Worm (Caenorhabditis elegans) whole organism, L4 larva: ENCODE results near the gene srx-58.
"Not testable (repeated sequence)": the region's sequence is repeated elsewhere in the genome, so short reads cannot be mapped to it uniquely, and the experiment has no call there.

ENCODE experiments used
- F26F4.8 ChIP-seq: fragments of 200-800 bp; sonication (Bioruptor generic); conservative IDR thresholded peaks from 2 replicates; pipeline ENCODE4 v1.3.6; 2022; ENCODE audit warnings: missing genetic modification characterization, missing compliant biosample characterization
- F44E2.7 ChIP-seq: fragments of 200-800 bp; sonication (Bioruptor generic); IDR thresholded peaks from 2 replicates; pipeline ENCODE4 v2.1.2; 2022; ENCODE audit warnings: missing genetic modification characterization, missing compliant biosample characterization
- Y105C5A.15 ChIP-seq: fragments of 200-800 bp; sonication (Bioruptor generic); IDR thresholded peaks from 2 replicates; pipeline ENCODE4 v1.3.6; 2022; ENCODE audit warnings: missing genetic modification characterization, missing compliant biosample characterization
- Y48G9A.11 ChIP-seq: fragments of 200-800 bp; sonication (Bioruptor generic); IDR thresholded peaks from 2 replicates; pipeline ENCODE4 v1.3.6; 2022; ENCODE audit warnings: missing genetic modification reagents, missing genetic modification characterization, missing compliant biosample characterization
- Y75B8A.6 ChIP-seq: fragments of 200-800 bp; sonication (Bioruptor generic); IDR thresholded peaks from 2 replicates; pipeline ENCODE4 v1.3.6; 2022; ENCODE audit warnings: missing genetic modification reagents, missing genetic modification characterization, missing compliant biosample characterization
- aly-2 ChIP-seq: sonication (generic microtip); optimal IDR thresholded peaks from 2 replicates; lab custom pipeline; 2018; ENCODE audit warnings: missing biosample characterization, missing genetic modification characterization
- arid-1 ChIP-seq: fragments of 200-800 bp; sonication (Bioruptor generic); conservative IDR thresholded peaks from 2 replicates; pipeline ENCODE4 v1.3.6; 2022; ENCODE audit warnings: missing genetic modification reagents, missing genetic modification characterization, missing compliant biosample characterization
- ceh-62 ChIP-seq: sonication (generic microtip); optimal IDR thresholded peaks from 2 replicates; lab custom pipeline; 2017; ENCODE audit warnings: missing biosample characterization, missing genetic modification characterization
- ctbp-1 ChIP-seq: fragments of 200-800 bp; sonication (Bioruptor generic); IDR thresholded peaks from 2 replicates; pipeline ENCODE4 v1.3.6; 2022; ENCODE audit warnings: missing genetic modification reagents, missing genetic modification characterization, missing compliant biosample characterization
- daf-16 ChIP-seq, 3 experiments: sonication (generic microtip); optimal IDR thresholded peaks; 2 replicates each; lab custom pipeline; 2016 to 2017; ENCODE audit warnings: missing genetic modification characterization in 3 of 3, missing genetic modification reagents in 3 of 3, mild to moderate bottlenecking in 2 of 3, missing compliant biosample characterization in 2 of 3, missing biosample characterization in 1 of 3, moderate library complexity in 1 of 3
- dmd-6 ChIP-seq: fragments of 200-800 bp; sonication (Bioruptor generic); IDR thresholded peaks from 2 replicates; pipeline ENCODE4 v1.3.6; 2022; ENCODE audit warnings: missing genetic modification reagents, missing genetic modification characterization, missing compliant biosample characterization
- dmd-9 ChIP-seq: fragments of 200-800 bp; sonication (Bioruptor generic); IDR thresholded peaks from 2 replicates; pipeline ENCODE4 v1.3.6; 2022; ENCODE audit warnings: missing genetic modification reagents, missing genetic modification characterization, missing compliant biosample characterization
- dve-1 ChIP-seq: sonication (generic microtip); optimal IDR thresholded peaks from 2 replicates; lab custom pipeline; 2017; ENCODE audit warnings: antibody characterized with exemption, mild to moderate bottlenecking, missing genetic modification characterization, missing compliant biosample characterization; ENCODE audit not compliant: insufficient read depth
- egl-43 ChIP-seq: fragments of 200-800 bp; sonication (Bioruptor generic); IDR thresholded peaks from 2 replicates; pipeline ENCODE4 v1.3.6; 2022; ENCODE audit warnings: missing genetic modification reagents, missing genetic modification characterization, missing compliant biosample characterization
- fkh-10 ChIP-seq: fragments of 150-350 bp; optimal IDR thresholded peaks from 2 replicates; lab custom pipeline; 2014; ENCODE audit warnings: missing biosample characterization, missing genetic modification reagents, missing genetic modification characterization
- hlh-11 ChIP-seq: fragments of 200-800 bp; sonication (Bioruptor generic); optimal IDR thresholded peaks from 2 replicates; lab custom pipeline; 2018; ENCODE audit warnings: mild to moderate bottlenecking, missing genetic modification characterization, missing compliant biosample characterization
- lim-7 ChIP-seq: fragments of 200-800 bp; sonication (Bioruptor generic); IDR thresholded peaks from 2 replicates; pipeline ENCODE4 v1.3.6; 2022; ENCODE audit warnings: missing genetic modification characterization, missing compliant biosample characterization
- lin-1 ChIP-seq: fragments of 200-800 bp; sonication (Bioruptor generic); IDR thresholded peaks from 2 replicates; pipeline ENCODE4 v1.3.6; 2022; ENCODE audit warnings: missing genetic modification reagents, missing genetic modification characterization, missing compliant biosample characterization
- madf-5 ChIP-seq, 2 experiments: fragments of 200-800 bp; sonication (Bioruptor generic); IDR thresholded peaks; 2 replicates each; pipeline ENCODE4 v1.3.6; 2022; ENCODE audit warnings: missing compliant biosample characterization in 2 of 2, missing genetic modification characterization in 2 of 2
- mdl-1 ChIP-seq, 2 experiments: fragments of 150-350 bp in 1 of 2; sonication (generic microtip) in 1 of 2; optimal IDR thresholded peaks; 2 replicates each; lab custom pipeline; 2014 to 2017; ENCODE audit warnings: missing biosample characterization in 2 of 2, missing genetic modification characterization in 2 of 2
- mdt-29 ChIP-seq: fragments of 200-800 bp; sonication (Bioruptor generic); IDR thresholded peaks from 2 replicates; pipeline ENCODE4 v1.3.6; 2022; ENCODE audit warnings: missing genetic modification reagents, missing genetic modification characterization, missing compliant biosample characterization
- nhr-10 ChIP-seq: fragments of 150-350 bp; optimal IDR thresholded peaks from 2 replicates; lab custom pipeline; 2014; ENCODE audit warnings: missing biosample characterization, missing genetic modification characterization
- nhr-111 ChIP-seq: fragments of 200-800 bp; sonication (Bioruptor generic); optimal IDR thresholded peaks from 2 replicates; lab custom pipeline; 2018; ENCODE audit warnings: mild to moderate bottlenecking, missing genetic modification characterization, missing compliant biosample characterization
- nhr-28 ChIP-seq: fragments of 150-350 bp; optimal IDR thresholded peaks from 2 replicates; lab custom pipeline; 2014; ENCODE audit warnings: missing biosample characterization, missing genetic modification characterization
- nhr-48 ChIP-seq: sonication (generic microtip); optimal IDR thresholded peaks from 2 replicates; lab custom pipeline; 2016; ENCODE audit warnings: mild to moderate bottlenecking, missing genetic modification characterization, missing compliant biosample characterization
- nhr-77 ChIP-seq: fragments of 150-350 bp; optimal IDR thresholded peaks from 2 replicates; lab custom pipeline; 2014; ENCODE audit warnings: missing biosample characterization, missing genetic modification characterization
- pha-4 ChIP-seq, 2 experiments: fragments of 150-350 bp in 1 of 2; fragments of 200-800 bp in 1 of 2; sonication (Bioruptor generic) in 1 of 2; IDR thresholded peaks in 1 of 2; optimal IDR thresholded peaks in 1 of 2; 2 replicates each; pipeline versions ENCODE4 v1.3.6 to Lab custom; 2014 to 2022; ENCODE audit warnings: missing genetic modification characterization in 2 of 2, missing genetic modification reagents in 2 of 2, missing biosample characterization in 1 of 2, missing compliant biosample characterization in 1 of 2
- php-3 ChIP-seq: fragments of 200-800 bp; sonication (Bioruptor generic); IDR thresholded peaks from 2 replicates; pipeline ENCODE4 v1.3.6; 2022; ENCODE audit warnings: missing genetic modification reagents, missing genetic modification characterization, missing compliant biosample characterization
- pqm-1 ChIP-seq: sonication (generic microtip); optimal IDR thresholded peaks from 2 replicates; lab custom pipeline; 2017; ENCODE audit warnings: missing biosample characterization, missing genetic modification characterization
- set-16 ChIP-seq: fragments of 200-800 bp; sonication (Bioruptor generic); IDR thresholded peaks from 2 replicates; pipeline ENCODE4 v1.3.6; 2022; ENCODE audit warnings: missing genetic modification reagents, missing genetic modification characterization, missing compliant biosample characterization
- snpc-1.2 ChIP-seq: fragments of 200-800 bp; sonication (Bioruptor generic); IDR thresholded peaks from 2 replicates; pipeline ENCODE4 v1.3.6; 2022; ENCODE audit warnings: missing genetic modification reagents, missing genetic modification characterization, missing compliant biosample characterization
- spr-1 ChIP-seq: sonication (generic microtip); optimal IDR thresholded peaks from 2 replicates; lab custom pipeline; 2016; ENCODE audit warnings: mild to moderate bottlenecking, missing genetic modification characterization, missing compliant biosample characterization
- tra-1 ChIP-seq: fragments of 200-800 bp; sonication (Bioruptor generic); IDR thresholded peaks from 2 replicates; pipeline ENCODE4 v1.3.6; 2022; ENCODE audit warnings: missing genetic modification reagents, missing genetic modification characterization, missing compliant biosample characterization
- vab-7 ChIP-seq: fragments of 200-800 bp; sonication (Bioruptor generic); IDR thresholded peaks from 2 replicates; pipeline ENCODE4 v1.3.6; 2022; ENCODE audit warnings: missing genetic modification reagents, missing genetic modification characterization, missing compliant biosample characterization
- zag-1 ChIP-seq: fragments of 150-350 bp; optimal IDR thresholded peaks from 2 replicates; lab custom pipeline; 2014; ENCODE audit warnings: missing biosample characterization, missing genetic modification characterization

srx-58 gene

ce11 chrV:15318638-15319037, 33.8 kb upstream of the srx-58 start, which contains the start of gene nhr-291:
Gene nhr-291 (plus strand): TSS chrV:15318961.
- TF ChIP-seq F26F4.8 = no peak
- TF ChIP-seq php-3 (GFP tag; lab: Robert Waterston, UW) = no peak
- TF ChIP-seq lin-1 (GFP tag; lab: Robert Waterston, UW) = peak; percentile 85
- TF ChIP-seq hlh-11 (tag; lab: Kevin White, UChicago) = peak; percentile 77
- TF ChIP-seq nhr-28 (tag; lab: Kevin White, UChicago) = peak; percentile 96
- peak; percentile 98 for TF ChIP-seq pqm-1 (tag; lab: Kevin White, UChicago)
- TF ChIP-seq aly-2 (tag; lab: Kevin White, UChicago) = no peak
- no peak for TF ChIP-seq spr-1
- TF ChIP-seq mdl-1 (tag; optimal IDR thresholded peaks at IDR 0.05; lab: Kevin White, UChicago) = peak in 1 of 2 experiments; percentile 30
- TF ChIP-seq egl-43 = no peak
- TF ChIP-seq zag-1 = no peak
- TF ChIP-seq dmd-9 (GFP tag; lab: Robert Waterston, UW) = no peak
- TF ChIP-seq nhr-111 (GFP tag; lab: Kevin White, UChicago) = no peak
- peak; percentile 96 for TF ChIP-seq nhr-77 (tag; lab: Kevin White, UChicago)
- peak in 1 of 2 experiments; percentile 2 for TF ChIP-seq daf-16 (GFP tag; optimal IDR thresholded peaks at IDR 0.05; lab: Kevin White, UChicago)
- TF ChIP-seq daf-16 (tag; optimal IDR thresholded peaks at IDR 0.05; lab: Kevin White, UChicago) = peak; percentile 97
- no peak for TF ChIP-seq ceh-62 (tag; lab: Kevin White, UChicago)
- peak; percentile 80 for TF ChIP-seq dve-1 (tag; lab: Kevin White, UChicago)
- TF ChIP-seq F44E2.7 (GFP tag; lab: Robert Waterston, UW) = no peak
- TF ChIP-seq nhr-48 (tag; lab: Kevin White, UChicago) = peak; percentile 59
- TF ChIP-seq fkh-10 = no peak
- TF ChIP-seq dmd-6 (GFP tag; lab: Robert Waterston, UW) = peak; percentile 97
- TF ChIP-seq nhr-10 (tag; lab: Kevin White, UChicago) = peak; percentile 31
- TF ChIP-seq tra-1 (GFP tag; lab: Robert Waterston, UW) = peak; percentile 56; the same call in 1 of the 2 replicates

ce11 chrV:15320756-15321332, 31.6 kb upstream of the srx-58 start:
- 0 out of 4 replicates have a peak, but pooled peaks of 1 of the 2 experiments have one; percentile 63 for TF ChIP-seq madf-5 (GFP tag; IDR thresholded peaks at IDR 0.05; lab: Robert Waterston, UW)
- TF ChIP-seq ctbp-1 (GFP tag; lab: Robert Waterston, UW) = peak; percentile 57; the same call in 1 of the 2 replicates
- TF ChIP-seq Y75B8A.6 = 0 out of 2 replicates have a peak, but pooled peaks have one; percentile 46
- TF ChIP-seq pha-4 (GFP tag; IDR thresholded peaks at IDR 0.05; lab: Robert Waterston, UW) = peak; percentile 74; the same call in 1 of the 2 replicates
- TF ChIP-seq pha-4 (tag; optimal IDR thresholded peaks at IDR 0.05; lab: Kevin White, UChicago) = not testable (repeated sequence)
- 0 out of 2 replicates have a peak, but pooled peaks have one; percentile 30 for TF ChIP-seq Y105C5A.15 (GFP tag; lab: Robert Waterston, UW)
- TF ChIP-seq lin-1 (GFP tag; lab: Robert Waterston, UW) = 0 out of 2 replicates have a peak, but pooled peaks have one; percentile 57
- peak; percentile 73 for TF ChIP-seq lim-7
- TF ChIP-seq vab-7 (GFP tag; lab: Robert Waterston, UW) = peak; percentile 51; the same call in 1 of the 2 replicates
- TF ChIP-seq Y48G9A.11 (GFP tag; lab: Robert Waterston, UW) = 0 out of 2 replicates have a peak, but pooled peaks have one; percentile 60
- peak; percentile 76; the same call in 1 of the 2 replicates for TF ChIP-seq arid-1 (GFP tag; lab: Robert Waterston, UW)
- TF ChIP-seq snpc-1.2 (GFP tag; lab: Robert Waterston, UW) = peak; percentile 59; the same call in 1 of the 2 replicates
- TF ChIP-seq egl-43 = 0 out of 2 replicates have a peak, but pooled peaks have one; percentile 24
- TF ChIP-seq mdt-29 (GFP tag; lab: Robert Waterston, UW) = peak; percentile 86

ce11 chrV:15321912-15322311, 30.6 kb upstream of the srx-58 start:
- 0 out of 2 replicates have a peak, but pooled peaks have one; percentile 21 for TF ChIP-seq egl-43
- TF ChIP-seq snpc-1.2 (GFP tag; lab: Robert Waterston, UW) = 0 out of 2 replicates have a peak, but pooled peaks have one; percentile 12
- TF ChIP-seq set-16 = peak; percentile 82
- TF ChIP-seq, all 104 proteins: peak for 3; not testable (repeated sequence) for 101
